Worm (Caenorhabditis elegans): Measurements from ENCODE around the gene flh-3.
"Not testable (repeated sequence)": the region's sequence is repeated elsewhere in the genome, so short reads cannot be mapped to it uniquely, and the experiment has no call there.

- not testable (repeated sequence) for TF ChIP-seq zip-5 (tag; optimal IDR thresholded peaks at IDR 0.05); pag-3 (tag; optimal IDR thresholded peaks at IDR 0.05; ENCODE audit: borderline replicate concordance); ceh-24 (tag; optimal IDR thresholded peaks at IDR 0.05); Y22D7AL.16 (tag; optimal IDR thresholded peaks at IDR 0.05); pha-4 (tag; optimal IDR thresholded peaks at IDR 0.05); ceh-48 (tag; optimal IDR thresholded peaks at IDR 0.05); hlh-15 (tag; optimal IDR thresholded peaks at IDR 0.05); ceh-14 (tag; optimal IDR thresholded peaks at IDR 0.05); ama-1 (optimal IDR thresholded peaks at IDR 0.05)
Measured at ce11 chrIV:9293825-9294224, 23.9 kb downstream of the flh-3 start, which contains the start of gene nhr-264.

All from whole organism, late embryonic.